Fruit fly (Drosophila melanogaster): ENCODE data around the gene Es2.
A peak's percentile ranks its signal among the peaks of the same experiment; 100 is the strongest.

Es2 gene

dm6 chrX:8420772-8421448 is 40.4 kb upstream of the Es2 start (continued):
- TF ChIP-seq Aef1 (GFP tag; IDR thresholded peaks at IDR 0.05) (no peak), Bgb (GFP tag; IDR thresholded peaks at IDR 0.05; ENCODE audit: partially characterized antibody) (no peak), emc (GFP tag; optimal IDR thresholded peaks at IDR 0.05) (no peak), CG11723 (GFP tag; optimal IDR thresholded peaks at IDR 0.05) (no peak), BtbVII (GFP tag; optimal IDR thresholded peaks at IDR 0.05) (peak; percentile 49), stc (GFP tag; IDR thresholded peaks at IDR 0.05) (peak; percentile 21; the same call in 1 of the 2 replicates), CG14014 (GFP tag; IDR thresholded peaks at IDR 0.05) (peak; percentile 10; the same call in 1 of the 2 replicates), CG7786 (GFP tag; optimal IDR thresholded peaks at IDR 0.05) (no peak), CG5180 (GFP tag; optimal IDR thresholded peaks at IDR 0.05) (peak; percentile 19), gcm (GFP tag; optimal IDR thresholded peaks at IDR 0.05) (peak; percentile 14), CG7987 (GFP tag; optimal IDR thresholded peaks at IDR 0.05) (no peak), pan (optimal IDR thresholded peaks at IDR 0.05) (no peak), pan (GFP tag; optimal IDR thresholded peaks at IDR 0.05 in 1 of 2, IDR thresholded peaks at IDR 0.05 in 1 of 2) (peak in 1 of 2 experiments; percentile 9), CG4617 (GFP tag; optimal IDR thresholded peaks at IDR 0.05; ENCODE audit: borderline replicate concordance) (no peak), bsh (GFP tag; optimal IDR thresholded peaks at IDR 0.05) (peak in 1 of 2 experiments; percentile 74), GATAe (GFP tag; conservative IDR thresholded peaks at IDR 0.05) (no peak), wek (GFP tag; optimal IDR thresholded peaks at IDR 0.05) (peak; percentile 31), nerfin-1 (tag; optimal IDR thresholded peaks at IDR 0.05) (peak; percentile 2), corto (GFP tag; optimal IDR thresholded peaks at IDR 0.05) (peak; percentile 40), YL-1 (GFP tag; optimal IDR thresholded peaks at IDR 0.05) (peak; percentile 17), Hey (tag; optimal IDR thresholded peaks at IDR 0.05) (no peak), CG11398 (GFP tag; optimal IDR thresholded peaks at IDR 0.05) (no peak), CG8359 (GFP tag; optimal IDR thresholded peaks at IDR 0.05; ENCODE audit: borderline replicate concordance) (no peak), CG15601 (tag; optimal IDR thresholded peaks at IDR 0.05) (no peak), ewg (GFP tag; optimal IDR thresholded peaks at IDR 0.05) (peak; percentile 73), Nf-YA (GFP tag; IDR thresholded peaks at IDR 0.05) (no peak), CG6254 (GFP tag; optimal IDR thresholded peaks at IDR 0.05) (no peak), Blimp-1 (GFP tag; optimal IDR thresholded peaks at IDR 0.05) (peak; percentile 16)

- TF ChIP-seq hbn (GFP tag; IDR thresholded peaks at IDR 0.05; ENCODE audit: partially characterized antibody) (0 out of 2 replicates have a peak, but pooled peaks have one; percentile 5), tup (GFP tag; optimal IDR thresholded peaks at IDR 0.05) (no peak), sqz (GFP tag; optimal IDR thresholded peaks at IDR 0.05) (peak; percentile 7), cg (GFP tag; optimal IDR thresholded peaks at IDR 0.05) (peak; percentile 10), Hr39 (optimal IDR thresholded peaks at IDR 0.05) (peak; percentile 86)
Measured at dm6 chrX:8421449-8421795, 39.9 kb upstream of the Es2 start.

- TF ChIP-seq YL-1 (GFP tag; optimal IDR thresholded peaks at IDR 0.05) (no peak), CG13424 (tag; optimal IDR thresholded peaks at IDR 0.05) (no peak), Scr (GFP tag; IDR thresholded peaks at IDR 0.05; ENCODE audit: partially characterized antibody) (peak; percentile 35; the same call in 1 of the 2 replicates), Dll (GFP tag; IDR thresholded peaks at IDR 0.05; ENCODE audit: partially characterized antibody) (peak; percentile 62; the same call in 2 of the 4 replicates), zf30C (GFP tag; optimal IDR thresholded peaks at IDR 0.05) (no peak), CG4820 (GFP tag; optimal IDR thresholded peaks at IDR 0.05) (no peak), unc-4 (GFP tag; IDR thresholded peaks at IDR 0.05; ENCODE audit: partially characterized antibody) (0 out of 2 replicates have a peak, but pooled peaks have one; percentile 37), toy (GFP tag; IDR thresholded peaks at IDR 0.05) (no peak), ssp (GFP tag; IDR thresholded peaks at IDR 0.05) (no peak), BEAF-32 (GFP tag; optimal IDR thresholded peaks at IDR 0.05) (peak; percentile 49), her (GFP tag; optimal IDR thresholded peaks at IDR 0.05) (no peak), CG1024 (GFP tag; IDR thresholded peaks at IDR 0.05) (no peak), Sry-δ (GFP tag; optimal IDR thresholded peaks at IDR 0.05) (peak; percentile 31), CG1529 (GFP tag; optimal IDR thresholded peaks at IDR 0.05) (no peak), cwo (GFP tag; optimal IDR thresholded peaks at IDR 0.05) (no peak), nau (GFP tag; optimal IDR thresholded peaks at IDR 0.05) (no peak)
Measured at dm6 chrX:8422643-8423042, 38.6 kb upstream of the Es2 start.
